Worm (Caenorhabditis elegans) whole organism, midembryonic: ENCODE results near the gene gpdh-2.

Experiments used
- T22C8.4 ChIP-seq: fragments of 200-800 bp; sonication (Bioruptor generic); IDR thresholded peaks from 2 replicates; pipeline ENCODE4 v1.3.6; 2022; ENCODE audit warnings: missing genetic modification characterization, missing compliant biosample characterization
- cog-1 ChIP-seq: sonication (generic microtip); optimal IDR thresholded peaks from 2 replicates; lab custom pipeline; 2016; ENCODE audit warnings: missing genetic modification characterization, missing compliant biosample characterization
- flt-1 ChIP-seq: fragments of 200-800 bp; sonication (Bioruptor generic); IDR thresholded peaks from 2 replicates; pipeline ENCODE4 v1.3.6; 2022; ENCODE audit warnings: missing genetic modification characterization, missing compliant biosample characterization
- klf-2 ChIP-seq: fragments of 200-800 bp; sonication (Bioruptor generic); conservative IDR thresholded peaks from 2 replicates; pipeline ENCODE4 v1.3.6; 2022; ENCODE audit warnings: missing genetic modification reagents, missing genetic modification characterization, missing compliant biosample characterization
- med-1 ChIP-seq: sonication (generic microtip); optimal IDR thresholded peaks from 2 replicates; lab custom pipeline; 2017; ENCODE audit warnings: missing genetic modification characterization, mild to moderate bottlenecking, missing compliant biosample characterization, antibody characterized with exemption, missing genetic modification reagents; ENCODE audit not compliant: insufficient read depth
- ref-1 ChIP-seq: fragments of 200-800 bp; sonication (Bioruptor generic); conservative IDR thresholded peaks from 2 replicates; pipeline ENCODE4 v1.3.6; 2022; ENCODE audit warnings: missing genetic modification reagents, missing genetic modification characterization, missing compliant biosample characterization
- tab-1 ChIP-seq: fragments of 200-800 bp; sonication (Bioruptor generic); IDR thresholded peaks from 2 replicates; pipeline ENCODE4 v1.3.6; 2022; ENCODE audit warnings: missing genetic modification characterization, missing compliant biosample characterization
- ztf-23 ChIP-seq: fragments of 200-800 bp; sonication (Bioruptor generic); IDR thresholded peaks from 2 replicates; pipeline ENCODE4 v1.3.6; 2022; ENCODE audit warnings: missing genetic modification reagents, missing genetic modification characterization, missing compliant biosample characterization
- ztf-29 ChIP-seq: fragments of 200-800 bp; sonication (Bioruptor generic); IDR thresholded peaks from 2 replicates; pipeline ENCODE4 v1.3.6; 2022; ENCODE audit warnings: missing genetic modification reagents, missing genetic modification characterization, missing compliant biosample characterization

ce11 chrIII:9832569-9832968, 26.4 kb downstream of the gpdh-2 start:
- TF ChIP-seq ztf-23 (GFP tag; lab: Robert Waterston, UW) (no peak), flt-1 (GFP tag; lab: Robert Waterston, UW) (no peak), T22C8.4 (GFP tag; lab: Robert Waterston, UW) (no peak), ztf-29 (GFP tag; lab: Robert Waterston, UW) (no peak), tab-1 (GFP tag; lab: Robert Waterston, UW) (no peak), klf-2 (GFP tag; lab: Robert Waterston, UW) (no peak), cog-1 (no peak), ref-1 (no peak), med-1 (GFP tag; lab: Kevin White, UChicago) (no peak)
